Fruit fly (Drosophila melanogaster): Measurements from ENCODE around the gene CG18787.

CG18787 gene

dm6 chr2L:12045941-12046855, 47.1 kb upstream of the CG18787 start, which contains the start of gene CG6770:
CG6770 (minus strand) TSS chr2L:12046118.
- TF ChIP-seq CG31224 (GFP tag; IDR thresholded peaks at IDR 0.05) (peak; percentile 64), mirr (GFP tag; optimal IDR thresholded peaks at IDR 0.05) (no peak), CG16813 (GFP tag; IDR thresholded peaks at IDR 0.05; ENCODE audit: partially characterized antibody) (no peak), repo (GFP tag; optimal IDR thresholded peaks at IDR 0.05) (no peak), NK7.1 (GFP tag; optimal IDR thresholded peaks at IDR 0.05) (no peak), Dip2 (GFP tag; IDR thresholded peaks at IDR 0.05) (no peak), nerfin-2 (GFP tag; IDR thresholded peaks at IDR 0.05; ENCODE audit: partially characterized antibody) (no peak), CG17568 (GFP tag; optimal IDR thresholded peaks at IDR 0.05) (peak; percentile 84), CG16815 (GFP tag; optimal IDR thresholded peaks at IDR 0.05) (peak; percentile 2), CG6683 (GFP tag; optimal IDR thresholded peaks at IDR 0.05) (peak; percentile 78), bcd (GFP tag; optimal IDR thresholded peaks at IDR 0.05) (peak; percentile 72), CG33557 (GFP tag; optimal IDR thresholded peaks at IDR 0.05) (no peak), CG13287 (GFP tag; IDR thresholded peaks at IDR 0.05; ENCODE audit: partially characterized antibody) (peak; percentile 28; the same call in 1 of the 2 replicates), al (GFP tag; IDR thresholded peaks at IDR 0.05) (peak; percentile 77), CG6813 (GFP tag; optimal IDR thresholded peaks at IDR 0.05) (peak; percentile 88), CG9817 (tag; optimal IDR thresholded peaks at IDR 0.05) (peak; percentile 73), chinmo (GFP tag; IDR thresholded peaks at IDR 0.05; ENCODE audit: partially characterized antibody) (0 out of 4 replicates have a peak, but pooled peaks have one; percentile 66), CG31365 (tag; optimal IDR thresholded peaks at IDR 0.05) (peak; percentile 25), CG42726 (GFP tag; IDR thresholded peaks at IDR 0.05; ENCODE audit: partially characterized antibody) (peak; percentile 64; the same call in 1 of the 2 replicates), CG6854 (GFP tag; optimal IDR thresholded peaks at IDR 0.05) (peak; percentile 74), Nf-YC (tag; optimal IDR thresholded peaks at IDR 0.05) (peak; percentile 72), CG4617 (GFP tag; optimal IDR thresholded peaks at IDR 0.05; ENCODE audit: borderline replicate concordance) (peak; percentile 8), vvl (GFP tag; IDR thresholded peaks at IDR 0.05) (peak; percentile 93), ranshi (GFP tag; IDR thresholded peaks at IDR 0.05) (peak; percentile 88), phol (tag; optimal IDR thresholded peaks at IDR 0.05) (peak; percentile 52), fd96Cb (tag; optimal IDR thresholded peaks at IDR 0.05) (peak; percentile 51), CG2199 (GFP tag; IDR thresholded peaks at IDR 0.05) (no peak), Oaz (GFP tag; IDR thresholded peaks at IDR 0.05) (peak; percentile 74), stwl (tag; optimal IDR thresholded peaks at IDR 0.05) (no peak), CG17612 (GFP tag; IDR thresholded peaks at IDR 0.05) (no peak), mam (GFP tag; optimal IDR thresholded peaks at IDR 0.05) (peak; percentile 45), tap (tag; optimal IDR thresholded peaks at IDR 0.05) (peak; percentile 80), pzg (GFP tag; optimal IDR thresholded peaks at IDR 0.05) (no peak), sima (GFP tag; optimal IDR thresholded peaks at IDR 0.05) (no peak), jing (GFP tag; optimal IDR thresholded peaks at IDR 0.05) (no peak), Oli (tag; optimal IDR thresholded peaks at IDR 0.05) (peak; percentile 77), CG7271 (tag; optimal IDR thresholded peaks at IDR 0.05) (no peak), gem (tag; optimal IDR thresholded peaks at IDR 0.05) (peak; percentile 87), seq (GFP tag; IDR thresholded peaks at IDR 0.05) (peak; percentile 84), shn (GFP tag; optimal IDR thresholded peaks at IDR 0.05) (peak; percentile 1), insv (GFP tag; optimal IDR thresholded peaks at IDR 0.05) (peak in 1 of 2 experiments; percentile 51), CG2712 (tag; optimal IDR thresholded peaks at IDR 0.05) (peak; percentile 75), schlank (tag; optimal IDR thresholded peaks at IDR 0.05) (peak; percentile 53), fd102C (GFP tag; optimal IDR thresholded peaks at IDR 0.05) (no peak), CG32767 (GFP tag; IDR thresholded peaks at IDR 0.05) (peak; percentile 78), Antp (GFP tag; optimal IDR thresholded peaks at IDR 0.05) (peak; percentile 33), cwo (GFP tag; optimal IDR thresholded peaks at IDR 0.05) (peak; percentile 86)

Measured in whole organism, embryonic.